Worm (Caenorhabditis elegans) whole organism, L3 larva: ENCODE results near the gene abhd-5.2.

Experiments used
- ceh-82 ChIP-seq: fragments of 150-350 bp; optimal IDR thresholded peaks from 2 replicates; lab custom pipeline; 2014; ENCODE audit warnings: missing biosample characterization, missing genetic modification characterization
- elt-1 ChIP-seq: fragments of 150-350 bp; optimal IDR thresholded peaks from 2 replicates; lab custom pipeline; 2014; ENCODE audit warnings: missing biosample characterization, missing genetic modification characterization
- lin-39 ChIP-seq: fragments of 150-350 bp; optimal IDR thresholded peaks from 2 replicates; lab custom pipeline; 2018; ENCODE audit warnings: missing biosample characterization, missing genetic modification reagents, missing genetic modification characterization

- TF ChIP-seq lin-39 (tag; lab: Kevin White, UChicago): no peak
- no peak for TF ChIP-seq elt-1 (tag; lab: Kevin White, UChicago)
- no peak for TF ChIP-seq ceh-82 (tag; lab: Kevin White, UChicago)
These were observed 37.6 kb upstream of the abhd-5.2 start for ce11 chrV:4806859-4807258.
